Worm (Caenorhabditis elegans): ENCODE measurements around the gene T02B11.8.
"Not testable (repeated sequence)": the region's sequence is repeated elsewhere in the genome, so short reads cannot be mapped to it uniquely, and the experiment has no call there.

The T02B11.8 gene

DNA sequence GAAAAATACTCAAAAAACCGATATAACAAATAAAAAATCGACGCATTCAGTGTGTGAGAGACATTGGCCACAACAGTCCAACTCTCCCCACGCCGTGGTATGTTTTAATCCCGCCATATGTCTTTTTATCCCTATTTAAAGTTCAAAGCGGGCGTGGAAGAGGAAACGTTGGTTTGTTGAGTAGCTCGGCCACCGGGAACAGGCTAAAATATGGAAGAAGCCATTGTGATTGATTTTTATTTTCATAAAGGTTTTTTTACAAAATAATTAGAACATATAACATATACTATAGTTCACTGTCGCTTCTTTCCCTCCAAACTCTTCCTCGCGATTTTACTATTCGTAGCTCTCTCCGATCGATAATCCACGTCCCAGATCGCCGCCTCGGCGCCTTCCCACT is 20.6 kb upstream of the T02B11.8 start, which contains the start of gene nas-32:
Gene nas-32, minus strand, starts transcription at position 101 of the 400 bp plus-strand sequence.
- TF ChIP-seq Y116A8C.19 (tag; optimal IDR thresholded peaks at IDR 0.05; ENCODE audit: borderline replicate concordance) = no peak

DNA sequence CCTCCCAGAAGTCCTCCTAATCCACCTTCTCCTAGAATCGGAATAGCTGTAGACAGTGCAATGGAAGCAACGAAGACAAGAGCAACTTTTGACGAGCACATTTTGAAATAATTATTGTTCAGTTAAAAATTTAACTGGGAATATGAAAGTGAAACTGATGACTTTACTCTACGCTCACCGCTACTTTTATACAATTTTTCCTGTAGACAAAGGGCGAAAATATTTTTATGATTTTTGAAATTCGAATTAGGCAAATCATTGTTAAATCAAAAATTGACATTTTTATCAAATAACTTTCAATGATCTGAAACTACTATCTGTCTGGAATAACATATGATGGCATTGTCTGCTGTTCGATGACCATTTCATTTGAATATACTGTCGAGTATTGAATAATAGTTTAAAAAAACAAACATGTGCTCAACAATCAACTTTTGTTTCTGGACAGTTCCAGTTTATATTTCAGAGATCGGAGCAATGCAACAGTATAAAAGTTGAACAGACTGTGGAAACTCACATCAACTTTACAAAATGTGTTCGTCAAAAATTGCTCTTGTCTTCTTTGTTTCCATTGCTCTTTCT is 15.1 kb upstream of the T02B11.8 start, which contains the start of the genes srlf-23 and srlf-20:
Gene srlf-23, minus strand, starts transcription at position 101 of the 582 bp plus-strand sequence.
Gene srlf-20, plus strand, starts transcription at position 532 of the 582 bp plus-strand sequence.
- TF ChIP-seq sox-4 (tag; optimal IDR thresholded peaks at IDR 0.05) (no peak), snpc-4 (tag; optimal IDR thresholded peaks at IDR 0.05) (no peak), lin-39 (tag; optimal IDR thresholded peaks at IDR 0.05) (no peak), zip-4 (GFP tag; optimal IDR thresholded peaks at IDR 0.05) (no peak), sptf-1 (tag; optimal IDR thresholded peaks at IDR 0.05) (no peak), pax-3 (tag; optimal IDR thresholded peaks at IDR 0.05) (no peak), skn-1 (tag; optimal IDR thresholded peaks at IDR 0.05) (no peak), mdl-1 (tag; optimal IDR thresholded peaks at IDR 0.05) (no peak), sup-37 (GFP tag; optimal IDR thresholded peaks at IDR 0.05) (no peak), fos-1 (tag; optimal IDR thresholded peaks at IDR 0.05) (no peak)

DNA sequence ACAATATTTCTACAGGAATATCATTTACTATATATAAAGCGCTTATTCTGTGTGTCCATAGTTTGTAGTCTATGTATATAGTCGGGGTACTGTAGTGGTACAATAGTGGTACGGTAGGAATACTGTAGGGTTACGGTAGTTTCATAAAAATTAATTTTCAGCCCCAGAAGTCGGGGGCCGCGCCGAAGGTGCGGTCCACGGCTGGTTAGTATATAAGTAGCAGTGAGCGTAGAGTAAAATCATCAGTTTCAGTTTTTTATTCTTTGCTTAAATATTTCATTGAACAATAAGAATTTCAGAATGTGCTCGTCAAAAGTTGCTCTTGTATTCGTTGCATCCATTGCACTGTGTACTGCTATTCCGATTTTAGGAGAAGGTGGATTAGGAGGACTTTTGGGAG is 12.4 kb upstream of the T02B11.8 start, which contains the start of gene srlf-22:
Gene srlf-22, plus strand, starts transcription at position 301 of the 400 bp plus-strand sequence.
- TF ChIP-seq unc-30, tbx-2, nhr-20 (tag; optimal IDR thresholded peaks at IDR 0.05): not testable (repeated sequence)

DNA sequence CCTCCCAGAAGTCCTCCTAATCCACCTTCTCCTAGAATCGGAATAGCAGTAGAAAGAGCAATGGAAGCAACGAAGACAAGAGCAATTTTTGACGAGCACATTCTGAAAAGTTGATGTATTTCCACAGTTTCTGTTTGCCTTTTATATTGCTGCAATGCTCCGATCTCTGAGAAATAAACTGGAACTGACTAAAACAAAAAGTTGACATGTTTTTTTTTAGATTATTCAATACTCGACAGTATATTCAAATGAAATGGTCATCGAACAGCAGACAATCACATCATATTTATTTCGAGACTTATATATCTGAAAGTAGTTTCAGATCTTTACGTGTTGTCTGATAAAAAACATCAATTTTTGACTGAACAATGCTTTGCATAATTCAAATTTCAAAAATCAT is 12.0 kb upstream of the T02B11.8 start, which contains the start of gene srlf-21:
Gene srlf-21, minus strand, starts transcription at position 101 of the 400 bp plus-strand sequence.
- TF ChIP-seq ceh-63 (GFP tag; optimal IDR thresholded peaks at IDR 0.05) (no peak), unc-30 (tag; optimal IDR thresholded peaks at IDR 0.05) (no peak), rnt-1 (tag; optimal IDR thresholded peaks at IDR 0.05) (no peak), egl-27 (tag; optimal IDR thresholded peaks at IDR 0.05) (no peak), sptf-1 (tag; optimal IDR thresholded peaks at IDR 0.05) (no peak), unc-62 (GFP tag; optimal IDR thresholded peaks at IDR 0.05) (no peak), tbx-2 (tag; optimal IDR thresholded peaks at IDR 0.05) (no peak), snpc-4 (tag; optimal IDR thresholded peaks at IDR 0.05) (no peak), lsy-2 (tag; optimal IDR thresholded peaks at IDR 0.05) (no peak), ztf-11 (tag; optimal IDR thresholded peaks at IDR 0.05) (no peak), nhr-28 (tag; optimal IDR thresholded peaks at IDR 0.05) (no peak), mef-2 (tag; optimal IDR thresholded peaks at IDR 0.05) (no peak), mep-1 (tag; optimal IDR thresholded peaks at IDR 0.05) (no peak), nhr-20 (tag; optimal IDR thresholded peaks at IDR 0.05) (no peak), C16A3.4 (tag; optimal IDR thresholded peaks at IDR 0.05) (no peak), zip-4 (GFP tag; optimal IDR thresholded peaks at IDR 0.05) (no peak), ztf-4 (tag; optimal IDR thresholded peaks at IDR 0.05) (no peak), lin-35 (GFP tag; optimal IDR thresholded peaks at IDR 0.05) (no peak), lin-14 (GFP tag; optimal IDR thresholded peaks at IDR 0.05) (no peak), pax-3 (tag; optimal IDR thresholded peaks at IDR 0.05) (no peak)

DNA sequence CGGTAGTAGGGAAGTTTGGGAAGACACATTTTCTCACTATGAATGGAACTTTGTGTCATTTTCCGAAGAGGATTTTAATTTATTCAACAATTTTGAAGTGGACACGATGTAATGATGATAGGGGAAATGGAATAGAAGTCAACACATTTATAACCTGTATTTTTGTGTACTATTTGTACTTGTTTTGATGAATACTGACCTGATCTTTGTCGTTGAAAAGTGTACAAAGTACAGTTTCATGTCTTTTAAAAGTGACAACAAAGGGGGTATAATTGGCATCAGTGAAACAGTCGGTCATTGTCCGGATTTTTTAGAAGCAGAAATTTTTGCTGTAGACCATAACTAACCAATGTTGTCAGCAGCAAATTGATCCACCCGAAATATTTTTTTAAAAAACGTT is 10.7 kb upstream of the T02B11.8 start, which contains the start of gene T02B11.6:
Gene T02B11.6, minus strand, starts transcription at position 101 of the 400 bp plus-strand sequence.
- no peak for TF ChIP-seq aha-1 (tag; optimal IDR thresholded peaks at IDR 0.05)
- no peak for TF ChIP-seq pax-3 (tag; optimal IDR thresholded peaks at IDR 0.05)
- TF ChIP-seq unc-130 (tag; optimal IDR thresholded peaks at IDR 0.05) = no peak
- TF ChIP-seq nhr-90 (tag; optimal IDR thresholded peaks at IDR 0.05; ENCODE audit: poor library complexity) = no peak
- no peak for TF ChIP-seq grh-1 (GFP tag; IDR thresholded peaks at IDR 0.05)
- TF ChIP-seq nhr-71 (tag; optimal IDR thresholded peaks at IDR 0.05) = no peak
- TF ChIP-seq egl-27 (tag; optimal IDR thresholded peaks at IDR 0.05) = no peak
- no peak for TF ChIP-seq nhr-47 (tag; optimal IDR thresholded peaks at IDR 0.05)
- no peak for TF ChIP-seq dsc-1 (tag; optimal IDR thresholded peaks at IDR 0.05)
- no peak for TF ChIP-seq lin-39 (tag; optimal IDR thresholded peaks at IDR 0.05)
- no peak for TF ChIP-seq nhr-20 (tag; optimal IDR thresholded peaks at IDR 0.05)
- no peak for TF ChIP-seq unc-30 (tag; optimal IDR thresholded peaks at IDR 0.05)
- no peak for TF ChIP-seq egl-13 (tag; optimal IDR thresholded peaks at IDR 0.05)
- no peak for TF ChIP-seq nhr-12 (tag; optimal IDR thresholded peaks at IDR 0.05)
- no peak for TF ChIP-seq ztf-11 (tag; optimal IDR thresholded peaks at IDR 0.05)
- TF ChIP-seq lsy-2 (tag; optimal IDR thresholded peaks at IDR 0.05) = no peak
- TF ChIP-seq ces-1 (GFP tag; optimal IDR thresholded peaks at IDR 0.05) = no peak
